Fruit fly (Drosophila melanogaster) whole organism, embryonic: ENCODE results near the gene Paics.

ENCODE experiments used
- Asciz ChIP-seq: fragments of 200-800 bp; sonication (Bioruptor generic); optimal IDR thresholded peaks from 2 replicates; lab custom pipeline; 2017; ENCODE audit warnings: missing biosample characterization, mild to moderate bottlenecking, missing genetic modification characterization, missing genetic modification reagents
- Atf6 ChIP-seq: fragments of 200-800 bp; sonication (Bioruptor generic); IDR thresholded peaks from 2 replicates; pipeline ENCODE4 v1.3.6; 2022; ENCODE audit warnings: missing biosample characterization, missing genetic modification characterization
- B-H2 ChIP-seq: fragments of 200-800 bp; sonication (Bioruptor generic); optimal IDR thresholded peaks from 2 replicates; lab custom pipeline; 2018; ENCODE audit warnings: missing biosample characterization, mild to moderate bottlenecking, missing genetic modification characterization
- C15 ChIP-seq: fragments of 200-800 bp; sonication (Bioruptor generic); IDR thresholded peaks from 3 replicates; pipeline ENCODE4 v1.3.6; 2022; ENCODE audit warnings: missing biosample characterization, missing genetic modification characterization
- CG10979 ChIP-seq: fragments of 200-800 bp; sonication (Bioruptor generic); optimal IDR thresholded peaks from 2 replicates; lab custom pipeline; 2018; ENCODE audit warnings: missing biosample characterization, mild to moderate bottlenecking, missing genetic modification characterization, moderate library complexity
- CG11560 ChIP-seq: fragments of 200-800 bp; sonication (Bioruptor generic); IDR thresholded peaks from 3 replicates; pipeline ENCODE4 v1.3.6; 2022; ENCODE audit warnings: missing biosample characterization, missing genetic modification characterization
- CG12104 ChIP-seq: fragments of 200-800 bp; sonication (Bioruptor generic); optimal IDR thresholded peaks from 3 replicates; lab custom pipeline; 2016; ENCODE audit warnings: missing biosample characterization, missing genetic modification characterization
- CG12219 ChIP-seq: fragments of 200-800 bp; sonication (Bioruptor generic); optimal IDR thresholded peaks from 3 replicates; lab custom pipeline; 2018; ENCODE audit warnings: missing biosample characterization, mild to moderate bottlenecking, missing genetic modification characterization
- CG12744 ChIP-seq: fragments of 200-800 bp; sonication (Bioruptor generic); optimal IDR thresholded peaks from 2 replicates; lab custom pipeline; 2016; ENCODE audit warnings: missing biosample characterization, missing genetic modification characterization
- CG13287 ChIP-seq: fragments of 200-800 bp; sonication (Bioruptor generic); IDR thresholded peaks from 2 replicates; pipeline ENCODE4 v1.3.6; 2022; ENCODE audit warnings: missing biosample characterization, missing genetic modification characterization; ENCODE audit not compliant: partially characterized antibody
- CG1529 ChIP-seq: fragments of 200-800 bp; sonication (Bioruptor generic); optimal IDR thresholded peaks from 3 replicates; lab custom pipeline; 2018; ENCODE audit warnings: missing biosample characterization, missing genetic modification characterization
- CG18764 ChIP-seq: fragments of 200-800 bp; sonication (Bioruptor generic); optimal IDR thresholded peaks from 3 replicates; lab custom pipeline; 2016; ENCODE audit warnings: missing biosample characterization, missing genetic modification characterization
- CG2120 ChIP-seq: fragments of 200-800 bp; sonication (Bioruptor generic); optimal IDR thresholded peaks from 3 replicates; lab custom pipeline; 2016; ENCODE audit warnings: missing biosample characterization, missing genetic modification characterization
- CG2202 ChIP-seq: fragments of 200-800 bp; sonication (Bioruptor generic); optimal IDR thresholded peaks from 2 replicates; lab custom pipeline; 2018; ENCODE audit warnings: missing biosample characterization, mild to moderate bottlenecking, missing genetic modification characterization
- CG4404 ChIP-seq: fragments of 200-800 bp; sonication (Bioruptor generic); IDR thresholded peaks from 2 replicates; pipeline ENCODE4 v1.3.6; 2022; ENCODE audit warnings: missing biosample characterization, missing genetic modification characterization
- CG4424 ChIP-seq: fragments of 200-800 bp; sonication (Bioruptor generic); optimal IDR thresholded peaks from 3 replicates; lab custom pipeline; 2016; ENCODE audit warnings: missing biosample characterization, missing genetic modification characterization
- CG7271 ChIP-seq: fragments of 200-800 bp; sonication (Bioruptor generic); optimal IDR thresholded peaks from 2 replicates; lab custom pipeline; 2018; ENCODE audit warnings: missing biosample characterization, mild to moderate bottlenecking, missing genetic modification characterization, moderate library complexity
- CG8478 ChIP-seq: fragments of >200 bp; optimal IDR thresholded peaks from 2 replicates; lab custom pipeline; 2018
- CG9215 ChIP-seq: fragments of 200-800 bp; sonication (Bioruptor generic); IDR thresholded peaks from 2 replicates; pipeline ENCODE4 v1.3.6; 2022; ENCODE audit warnings: missing biosample characterization, missing genetic modification characterization
- CG9437 ChIP-seq: fragments of 200-800 bp; sonication (Bioruptor generic); optimal IDR thresholded peaks from 2 replicates; lab custom pipeline; 2018; ENCODE audit warnings: missing biosample characterization, mild to moderate bottlenecking, missing genetic modification characterization
- CoRest ChIP-seq: fragments of 200-800 bp; sonication (Bioruptor generic); optimal IDR thresholded peaks from 3 replicates; lab custom pipeline; 2018; ENCODE audit warnings: missing biosample characterization, mild to moderate bottlenecking, missing genetic modification characterization, moderate library complexity
- D19B ChIP-seq: fragments of 200-800 bp; sonication (Bioruptor generic); optimal IDR thresholded peaks from 2 replicates; lab custom pipeline; 2017; ENCODE audit warnings: missing biosample characterization, mild to moderate bottlenecking, missing genetic modification characterization
- Dip2 ChIP-seq: fragments of 200-800 bp; sonication (Bioruptor generic); IDR thresholded peaks from 2 replicates; pipeline ENCODE4 v1.3.6; 2022; ENCODE audit warnings: missing biosample characterization, missing genetic modification characterization
- Dp ChIP-seq: fragments of 200-800 bp; sonication (Bioruptor generic); optimal IDR thresholded peaks from 2 replicates; lab custom pipeline; 2018; ENCODE audit warnings: missing biosample characterization, mild to moderate bottlenecking, missing genetic modification characterization, moderate library complexity
- Lim3 ChIP-seq: fragments of 200-800 bp; sonication (Bioruptor generic); IDR thresholded peaks from 2 replicates; pipeline ENCODE4 v1.3.6; 2022; ENCODE audit warnings: missing biosample characterization, missing genetic modification characterization
- Max ChIP-seq: fragments of 200-800 bp; sonication (Bioruptor generic); optimal IDR thresholded peaks from 2 replicates; lab custom pipeline; 2016; ENCODE audit warnings: missing biosample characterization, mild to moderate bottlenecking, missing genetic modification characterization
- NFAT ChIP-seq: fragments of 200-800 bp; sonication (Bioruptor generic); IDR thresholded peaks from 2 replicates; pipeline ENCODE4 v1.3.6; 2022; ENCODE audit warnings: missing biosample characterization, missing genetic modification characterization
- Nf-YC ChIP-seq: fragments of 200-800 bp; optimal IDR thresholded peaks from 3 replicates; lab custom pipeline; 2019; ENCODE audit warnings: missing biosample characterization, mild to moderate bottlenecking, missing genetic modification characterization, moderate library complexity
- NfI ChIP-seq: fragments of 200-800 bp; sonication (Bioruptor generic); optimal IDR thresholded peaks from 3 replicates; lab custom pipeline; 2018; ENCODE audit warnings: missing biosample characterization, mild to moderate bottlenecking, missing genetic modification characterization, moderate library complexity
- Opbp ChIP-seq: fragments of 200-800 bp; sonication (Bioruptor generic); IDR thresholded peaks from 3 replicates; pipeline ENCODE4 v1.3.6; 2022; ENCODE audit warnings: missing biosample characterization, missing genetic modification characterization; ENCODE audit not compliant: partially characterized antibody
- Rfx ChIP-seq: fragments of 200-800 bp; sonication (Bioruptor generic); IDR thresholded peaks from 2 replicates; pipeline ENCODE4 v1.3.6; 2022; ENCODE audit warnings: missing biosample characterization, missing genetic modification characterization
- Rx ChIP-seq: fragments of 200-800 bp; sonication (Bioruptor generic); IDR thresholded peaks from 2 replicates; pipeline ENCODE4 v1.3.6; 2022; ENCODE audit warnings: missing biosample characterization, missing genetic modification characterization
- Ssrp ChIP-seq: fragments of 200-800 bp; sonication (Bioruptor generic); optimal IDR thresholded peaks from 2 replicates; lab custom pipeline; 2018; ENCODE audit warnings: missing biosample characterization, mild to moderate bottlenecking, missing genetic modification characterization, moderate library complexity
- Taf1 ChIP-seq: fragments of 200-800 bp; sonication (Bioruptor generic); IDR thresholded peaks from 2 replicates; pipeline ENCODE4 v1.3.6; 2022; ENCODE audit warnings: missing biosample characterization, missing genetic modification characterization
- Trl ChIP-seq, 3 experiments: fragments of >200 bp in 2 of 3; fragments of 200-800 bp in 1 of 3; sonication (Bioruptor generic) in 1 of 3; optimal IDR thresholded peaks; 2 replicates in 1 of 3; 3 replicates in 2 of 3; lab custom pipeline; 2016 to 2017; ENCODE audit warnings: missing biosample characterization in 1 of 3, missing genetic modification characterization in 1 of 3
- Xbp1 ChIP-seq: fragments of 200-800 bp; sonication (Bioruptor generic); optimal IDR thresholded peaks from 3 replicates; lab custom pipeline; 2016; ENCODE audit warnings: missing biosample characterization, mild to moderate bottlenecking, missing genetic modification characterization
- ac ChIP-seq: fragments of 200-800 bp; sonication (Bioruptor generic); optimal IDR thresholded peaks from 3 replicates; lab custom pipeline; 2017; ENCODE audit warnings: missing biosample characterization, mild to moderate bottlenecking, missing genetic modification characterization
- ap ChIP-seq: fragments of 200-800 bp; sonication (Bioruptor generic); IDR thresholded peaks from 2 replicates; pipeline ENCODE4 v1.3.6; 2022; ENCODE audit warnings: missing biosample characterization, missing genetic modification characterization
- dpn ChIP-seq, 2 experiments: fragments of 200-800 bp; sonication (Bioruptor generic); optimal IDR thresholded peaks; 3 replicates each; lab custom pipeline; 2016; ENCODE audit warnings: missing biosample characterization in 2 of 2, missing genetic modification characterization in 2 of 2
- fd96Cb ChIP-seq: fragments of 200-800 bp; sonication (Bioruptor generic); optimal IDR thresholded peaks from 2 replicates; lab custom pipeline; 2018; ENCODE audit warnings: missing biosample characterization, mild to moderate bottlenecking, missing genetic modification characterization, moderate library complexity
- fu2 ChIP-seq: fragments of 200-800 bp; sonication (Bioruptor generic); optimal IDR thresholded peaks from 2 replicates; lab custom pipeline; 2016; ENCODE audit warnings: missing biosample characterization, missing genetic modification characterization
- hbn ChIP-seq: fragments of 200-800 bp; sonication (Bioruptor generic); IDR thresholded peaks from 2 replicates; pipeline ENCODE4 v1.3.6; 2022; ENCODE audit warnings: missing biosample characterization, missing genetic modification characterization; ENCODE audit not compliant: partially characterized antibody
- hkb ChIP-seq, 2 experiments: fragments of 200-800 bp in 1 of 2; fragments of >200 bp in 1 of 2; sonication (Bioruptor generic) in 1 of 2; IDR thresholded peaks in 1 of 2; optimal IDR thresholded peaks in 1 of 2; 2 replicates each; pipeline versions ENCODE4 v1.3.6 to Lab custom; 2017 to 2022; ENCODE audit warnings: missing biosample characterization in 1 of 2, missing genetic modification characterization in 1 of 2
- pros ChIP-seq: fragments of 200-800 bp; sonication (Bioruptor generic); optimal IDR thresholded peaks from 3 replicates; lab custom pipeline; 2019; ENCODE audit warnings: missing biosample characterization, mild to moderate bottlenecking, missing genetic modification characterization, moderate library complexity
- sens-2 ChIP-seq: fragments of 200-800 bp; sonication (Bioruptor generic); IDR thresholded peaks from 2 replicates; pipeline ENCODE4 v1.3.6; 2022; ENCODE audit warnings: missing biosample characterization, missing genetic modification characterization
- shn ChIP-seq: fragments of 200-800 bp; sonication (Bioruptor generic); optimal IDR thresholded peaks from 3 replicates; lab custom pipeline; 2016; ENCODE audit warnings: missing biosample characterization, missing genetic modification characterization
- sna ChIP-seq: fragments of 200-800 bp; sonication (Bioruptor generic); IDR thresholded peaks from 2 replicates; pipeline ENCODE4 v1.3.6; 2022; ENCODE audit warnings: missing biosample characterization, missing genetic modification characterization; ENCODE audit not compliant: partially characterized antibody
- toy ChIP-seq: fragments of 200-800 bp; sonication (Bioruptor generic); IDR thresholded peaks from 2 replicates; pipeline ENCODE4 v1.3.6; 2022; ENCODE audit warnings: missing biosample characterization, missing genetic modification characterization

Paics gene

dm6 chrX:12734710-12735462, 25.5 kb downstream of the Paics start (continued):
- TF ChIP-seq toy (peak; percentile 55; the same call in 1 of the 2 replicates), CG7271 (peak; percentile 61), CG11560 (peak; percentile 73; the same call in 2 of the 3 replicates), CG13287 (no peak), CG1529 (GFP tag; lab: Kevin White, UChicago) (peak; percentile 43), CoRest (peak; percentile 96), ac (peak; percentile 32), CG9437 (peak; percentile 69), Opbp (GFP tag; lab: Robert Waterston, UW) (no peak), Xbp1 (GFP tag; lab: Kevin White, UChicago) (peak; percentile 86), Max (GFP tag; lab: Kevin White, UChicago) (peak; percentile 24), hbn (GFP tag; lab: Robert Waterston, UW) (no peak), Dp (no peak), Dip2 (GFP tag; lab: Robert Waterston, UW) (no peak), CG4404 (GFP tag; lab: Robert Waterston, UW) (peak; percentile 88), pros (GFP tag; lab: Kevin White, UChicago) (peak; percentile 99), CG18764 (GFP tag; lab: Kevin White, UChicago) (peak; percentile 66), CG4424 (GFP tag; lab: Kevin White, UChicago) (peak; percentile 79), Asciz (GFP tag; lab: Kevin White, UChicago) (peak; percentile 82), Ssrp (tag; lab: Kevin White, UChicago) (peak; percentile 86), B-H2 (GFP tag; lab: Kevin White, UChicago) (peak; percentile 93), CG8478 (peak; percentile 89), fu2 (no peak), Rfx (GFP tag; lab: Robert Waterston, UW) (peak; percentile 91), CG9215 (GFP tag; lab: Robert Waterston, UW) (peak; percentile 89), D19B (GFP tag; lab: Kevin White, UChicago) (peak; percentile 79), Atf6 (GFP tag; lab: Robert Waterston, UW) (peak; percentile 89), CG10979 (tag; lab: Kevin White, UChicago) (peak; percentile 88), sens-2 (no peak), hkb (optimal IDR thresholded peaks at IDR 0.05; lab: Kevin White, UChicago) (no peak), hkb (GFP tag; IDR thresholded peaks at IDR 0.05; lab: Robert Waterston, UW) (peak; percentile 80), Trl (optimal IDR thresholded peaks at IDR 0.05; lab: Kevin White, UChicago) (peak; percentile 23 to 47), Trl (GFP tag; optimal IDR thresholded peaks at IDR 0.05; lab: Kevin White, UChicago) (no peak), Rx (peak; percentile 56), CG12219 (GFP tag; lab: Kevin White, UChicago) (peak; percentile 61), sna (GFP tag; lab: Robert Waterston, UW) (0 out of 2 replicates have a peak, but pooled peaks have one; percentile 14), CG12744 (GFP tag; lab: Kevin White, UChicago) (no peak), Nf-YC (tag; lab: Kevin White, UChicago) (peak; percentile 86), NFAT (GFP tag; lab: Robert Waterston, UW) (peak; percentile 65; the same call in 1 of the 2 replicates), dpn (GFP tag; optimal IDR thresholded peaks at IDR 0.05; lab: Kevin White, UChicago) (peak in 1 of 2 experiments; percentile 84), CG2120 (GFP tag; lab: Kevin White, UChicago) (peak; percentile 70), Lim3 (GFP tag; lab: Robert Waterston, UW) (peak; percentile 77; the same call in 1 of the 2 replicates), fd96Cb (tag; lab: Kevin White, UChicago) (peak; percentile 85), NfI (GFP tag; lab: Kevin White, UChicago) (peak; percentile 91), CG2202 (tag; lab: Kevin White, UChicago) (peak; percentile 50), ap (GFP tag; lab: Robert Waterston, UW) (peak; percentile 57), CG12104 (GFP tag; lab: Kevin White, UChicago) (peak; percentile 60), shn (GFP tag; lab: Kevin White, UChicago) (no peak), Taf1 (GFP tag; lab: Robert Waterston, UW) (peak; percentile 86), C15 (GFP tag; lab: Robert Waterston, UW) (peak; percentile 21; the same call in 1 of the 3 replicates)
